Worm (Caenorhabditis elegans) whole organism, early embryonic: Measurements from ENCODE around the gene T28C12.15.

Source experiments
- B0310.2 ChIP-seq: sonication (generic microtip); optimal IDR thresholded peaks from 2 replicates; lab custom pipeline; 2016; ENCODE audit warnings: mild to moderate bottlenecking, missing genetic modification characterization, missing compliant biosample characterization
- F13C5.2 ChIP-seq: sonication (generic microtip); optimal IDR thresholded peaks from 2 replicates; lab custom pipeline; 2017; ENCODE audit warnings: mild to moderate bottlenecking, missing genetic modification characterization, inconsistent platforms, missing compliant biosample characterization
- aly-1 ChIP-seq: sonication (generic microtip); optimal IDR thresholded peaks from 2 replicates; lab custom pipeline; 2016; ENCODE audit warnings: missing genetic modification characterization, missing compliant biosample characterization
- ama-1 ChIP-seq: fragments of 150-350 bp; optimal IDR thresholded peaks from 2 replicates; lab custom pipeline; 2014
- ceh-13 ChIP-seq: fragments of 200-800 bp; sonication (Bioruptor generic); optimal IDR thresholded peaks from 2 replicates; lab custom pipeline; 2018; ENCODE audit warnings: mild to moderate bottlenecking, missing genetic modification characterization, missing compliant biosample characterization
- ceh-36 ChIP-seq: sonication (generic microtip); optimal IDR thresholded peaks from 2 replicates; lab custom pipeline; 2016; ENCODE audit warnings: missing genetic modification characterization, inconsistent platforms, missing compliant biosample characterization
- ets-7 ChIP-seq: sonication (generic microtip); optimal IDR thresholded peaks from 2 replicates; lab custom pipeline; 2016; ENCODE audit warnings: missing genotype, missing genetic modification characterization, missing compliant biosample characterization
- flt-1 ChIP-seq: fragments of 200-800 bp; sonication (Bioruptor generic); IDR thresholded peaks from 2 replicates; pipeline ENCODE4 v1.3.6; 2022; ENCODE audit warnings: missing genetic modification characterization, missing compliant biosample characterization
- hmbx-1 ChIP-seq: sonication (generic microtip); optimal IDR thresholded peaks from 2 replicates; lab custom pipeline; 2016; ENCODE audit warnings: mild to moderate bottlenecking, missing genetic modification characterization, missing compliant biosample characterization
- hmg-4 ChIP-seq: fragments of 200-800 bp; sonication (Bioruptor generic); optimal IDR thresholded peaks from 2 replicates; lab custom pipeline; 2018; ENCODE audit warnings: mild to moderate bottlenecking, missing genetic modification characterization, missing compliant biosample characterization
- hnd-1 ChIP-seq: sonication (generic microtip); optimal IDR thresholded peaks from 2 replicates; lab custom pipeline; 2016; ENCODE audit warnings: missing genetic modification characterization, missing compliant biosample characterization
- pes-1 ChIP-seq: fragments of 200-800 bp; sonication (Bioruptor generic); IDR thresholded peaks from 2 replicates; pipeline ENCODE4 v1.3.6; 2022; ENCODE audit warnings: missing genetic modification reagents, missing genetic modification characterization, missing compliant biosample characterization
- scrt-1 ChIP-seq: fragments of 200-800 bp; sonication (Bioruptor generic); IDR thresholded peaks from 2 replicates; pipeline ENCODE4 v1.3.6; 2022; ENCODE audit warnings: missing genetic modification characterization, missing compliant biosample characterization
- sea-1 ChIP-seq: fragments of 200-800 bp; sonication (Bioruptor generic); conservative IDR thresholded peaks from 2 replicates; pipeline ENCODE4 v1.3.6; 2022; ENCODE audit warnings: missing genetic modification characterization, missing compliant biosample characterization
- tbx-11 ChIP-seq: fragments of 200-800 bp; sonication (Bioruptor generic); IDR thresholded peaks from 2 replicates; pipeline ENCODE4 v1.3.6; 2022; ENCODE audit warnings: missing genetic modification characterization, missing compliant biosample characterization
- tbx-37 ChIP-seq: fragments of 200-800 bp; sonication (Bioruptor generic); conservative IDR thresholded peaks from 2 replicates; pipeline ENCODE4 v1.3.6; 2022; ENCODE audit warnings: missing genetic modification reagents, missing genetic modification characterization, missing compliant biosample characterization
- tra-4 ChIP-seq: sonication (generic microtip); optimal IDR thresholded peaks from 2 replicates; lab custom pipeline; 2017; ENCODE audit warnings: missing genetic modification characterization, missing compliant biosample characterization

The T28C12.15 gene

DNA sequence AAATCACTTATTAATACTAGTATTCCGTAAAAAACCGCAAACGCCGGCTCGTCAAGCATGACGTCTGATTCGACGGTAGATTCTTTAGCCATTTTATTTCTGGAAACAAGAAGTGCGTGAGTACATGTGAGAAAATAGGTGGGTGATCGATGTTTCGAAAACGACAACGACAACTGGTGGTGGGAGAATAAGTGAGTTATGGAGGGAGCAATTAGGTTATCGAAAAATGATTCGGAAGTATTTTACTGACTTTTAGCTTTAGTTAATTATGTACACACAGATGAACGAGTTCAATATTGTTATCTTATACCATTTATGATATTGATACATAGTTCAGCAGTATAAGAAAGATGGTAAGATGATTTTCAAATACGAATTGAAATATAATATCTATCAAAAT is 35.2 kb downstream of the T28C12.15 start, which contains the start of gene srn-1:
TSS of gene srn-1 (minus strand) at position 101 of the 400 bp plus-strand sequence.
- TF ChIP-seq tbx-37 (GFP tag; lab: Robert Waterston, UW) (no peak), hmg-4 (GFP tag; lab: Kevin White, UChicago) (no peak), hnd-1 (tag; lab: Kevin White, UChicago) (no peak), hmbx-1 (no peak), pes-1 (no peak), tra-4 (tag; lab: Kevin White, UChicago) (no peak), ets-7 (tag; lab: Kevin White, UChicago) (no peak), aly-1 (tag; lab: Kevin White, UChicago) (no peak), tbx-11 (GFP tag; lab: Robert Waterston, UW) (no peak), F13C5.2 (tag; lab: Kevin White, UChicago) (no peak), sea-1 (GFP tag; lab: Robert Waterston, UW) (no peak), B0310.2 (tag; lab: Kevin White, UChicago) (no peak), ceh-13 (GFP tag; lab: Kevin White, UChicago) (no peak), ama-1 (lab: Kevin White, UChicago) (no peak), ceh-36 (tag; lab: Kevin White, UChicago) (no peak)

DNA sequence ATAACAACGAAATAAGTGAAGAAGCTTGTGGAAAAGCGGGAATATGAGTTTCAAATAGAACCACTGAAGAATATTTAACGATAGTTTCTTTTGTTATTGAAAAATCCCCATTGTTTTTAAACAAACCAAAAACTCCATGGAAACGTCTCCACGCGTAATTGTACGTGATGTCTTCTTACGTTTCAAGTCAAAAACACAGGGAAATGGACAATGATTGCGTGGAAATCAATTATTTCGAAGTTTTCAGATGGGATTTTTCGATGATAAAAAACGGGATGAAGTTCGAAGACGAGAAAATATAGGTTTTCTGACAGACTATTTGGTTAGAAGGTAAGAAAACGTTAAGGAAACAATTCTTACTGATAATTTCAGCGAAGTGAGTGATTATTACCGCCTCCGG is 40.4 kb downstream of the T28C12.15 start, which contains the start of the genes K12B6.4 and spe-49:
TSS of gene K12B6.4 (minus strand) at position 101 of the 400 bp plus-strand sequence.
TSS of gene spe-49 (plus strand) at position 185 of the 400 bp plus-strand sequence.
- no peak for TF ChIP-seq hmg-4 (GFP tag; lab: Kevin White, UChicago)
- no peak for TF ChIP-seq ets-7 (tag; lab: Kevin White, UChicago)
- no peak for TF ChIP-seq aly-1 (tag; lab: Kevin White, UChicago)
- no peak for TF ChIP-seq ama-1 (lab: Kevin White, UChicago)

- TF ChIP-seq sea-1 (GFP tag; lab: Robert Waterston, UW) (no peak), hmg-4 (GFP tag; lab: Kevin White, UChicago) (no peak), ceh-13 (GFP tag; lab: Kevin White, UChicago) (no peak), F13C5.2 (tag; lab: Kevin White, UChicago) (no peak), hnd-1 (tag; lab: Kevin White, UChicago) (no peak), pes-1 (no peak), B0310.2 (tag; lab: Kevin White, UChicago) (no peak), tbx-37 (GFP tag; lab: Robert Waterston, UW) (no peak), hmbx-1 (no peak), flt-1 (GFP tag; lab: Robert Waterston, UW) (no peak)
Measured at ce11 chrV:6280067-6280466, 41.5 kb downstream of the T28C12.15 start.

- no peak for TF ChIP-seq B0310.2 (tag; lab: Kevin White, UChicago)
- no peak for TF ChIP-seq hmbx-1
- TF ChIP-seq tra-4 (tag; lab: Kevin White, UChicago), result no peak
- no peak for TF ChIP-seq ceh-13 (GFP tag; lab: Kevin White, UChicago)
- TF ChIP-seq ets-7 (tag; lab: Kevin White, UChicago), result no peak
- TF ChIP-seq ceh-36 (tag; lab: Kevin White, UChicago), result no peak
- no peak for TF ChIP-seq flt-1 (GFP tag; lab: Robert Waterston, UW)
Measured at ce11 chrV:6278117-6279081, 43.2 kb downstream of the T28C12.15 start, which contains the start of gene fil-2. fil-2 (plus strand) TSS chrV:6279031.

DNA sequence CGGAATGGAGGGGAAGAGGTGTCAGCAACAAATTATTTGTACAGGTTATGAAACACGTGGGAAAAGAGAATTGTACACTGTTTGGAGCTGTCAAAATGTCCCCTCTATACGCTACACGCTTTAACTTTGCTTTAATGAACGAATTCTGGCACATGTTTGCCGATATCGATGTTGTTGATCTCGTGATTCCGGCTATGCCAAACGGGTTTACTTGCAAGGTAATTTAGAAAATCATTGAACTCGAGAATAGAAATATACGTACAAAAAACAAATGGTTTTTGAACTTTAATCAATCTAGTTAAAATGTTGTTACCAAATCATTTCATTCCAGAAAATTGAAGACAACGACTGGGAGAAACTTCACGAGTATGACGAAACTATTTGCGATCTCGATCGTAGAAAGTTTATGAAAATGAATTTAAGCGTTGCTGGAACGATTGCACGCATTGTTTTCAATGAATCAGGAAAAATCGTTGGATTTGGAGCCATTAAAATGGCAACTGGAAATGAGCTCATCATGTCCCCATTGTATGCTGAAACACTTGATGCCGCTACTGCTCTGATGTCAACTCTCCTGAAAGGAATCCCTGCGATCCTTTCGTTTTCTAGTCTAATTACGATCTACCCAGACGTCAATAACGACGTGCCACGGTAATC is 44.3 kb downstream of the T28C12.15 start:
- no peak for TF ChIP-seq ceh-13 (GFP tag; lab: Kevin White, UChicago)

ce11 chrV:6276205-6276604 is 45.4 kb downstream of the T28C12.15 start, which contains the start of gene F31F7.1:
F31F7.1 (plus strand) TSS chrV:6276439.
- TF ChIP-seq aly-1 (tag; lab: Kevin White, UChicago), result no peak
- TF ChIP-seq B0310.2 (tag; lab: Kevin White, UChicago), result no peak
- no peak for TF ChIP-seq hmbx-1
- no peak for TF ChIP-seq ceh-13 (GFP tag; lab: Kevin White, UChicago)

DNA sequence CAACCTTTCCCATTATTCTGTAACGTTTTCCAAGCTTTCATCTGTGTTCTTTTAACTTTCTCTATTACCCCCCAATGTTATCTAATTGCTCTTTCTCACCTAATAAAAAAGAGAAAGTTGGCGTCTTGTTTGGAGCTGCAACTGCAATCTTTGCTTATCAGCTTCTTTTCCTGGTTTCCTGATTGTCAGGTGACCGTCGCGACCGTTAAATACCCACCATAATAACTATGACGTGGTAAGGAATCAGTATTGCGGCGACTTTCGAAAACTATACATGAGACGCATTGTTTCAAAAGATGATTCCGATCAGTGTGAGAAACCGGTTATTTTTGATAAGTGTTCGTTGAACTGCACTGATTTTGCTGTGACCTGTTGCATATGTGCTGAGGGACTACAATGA is 46.4 kb downstream of the T28C12.15 start:
- TF ChIP-seq flt-1 (GFP tag; lab: Robert Waterston, UW), result no peak

ce11 chrV:6270552-6270951 is 51.0 kb downstream of the T28C12.15 start, which contains the start of gene F31F7.2:
F31F7.2 (plus strand) TSS chrV:6270852.
- TF ChIP-seq aly-1 (tag; lab: Kevin White, UChicago) (no peak), scrt-1 (GFP tag; lab: Robert Waterston, UW) (no peak), hnd-1 (tag; lab: Kevin White, UChicago) (no peak), hmbx-1 (no peak), ets-7 (tag; lab: Kevin White, UChicago) (no peak), tbx-11 (GFP tag; lab: Robert Waterston, UW) (no peak), flt-1 (GFP tag; lab: Robert Waterston, UW) (no peak), tra-4 (tag; lab: Kevin White, UChicago) (no peak), tbx-37 (GFP tag; lab: Robert Waterston, UW) (no peak), pes-1 (no peak), hmg-4 (GFP tag; lab: Kevin White, UChicago) (no peak), ceh-13 (GFP tag; lab: Kevin White, UChicago) (no peak)
